Fruit fly (Drosophila melanogaster) whole organism, embryonic: Measurements from ENCODE around the gene CG13455.

Experiments
- CG31365 ChIP-seq: fragments of 200-800 bp; sonication (Bioruptor generic); optimal IDR thresholded peaks from 2 replicates; lab custom pipeline; 2018; ENCODE audit warnings: missing biosample characterization, mild to moderate bottlenecking, missing genetic modification characterization
- CG5180 ChIP-seq: fragments of 200-800 bp; sonication (Bioruptor generic); optimal IDR thresholded peaks from 3 replicates; lab custom pipeline; 2017; ENCODE audit warnings: missing biosample characterization, missing genetic modification characterization, mild to moderate bottlenecking, moderate library complexity, missing genetic modification reagents
- CG6765 ChIP-seq: fragments of 200-800 bp; sonication (Bioruptor generic); optimal IDR thresholded peaks from 3 replicates; lab custom pipeline; 2017; ENCODE audit warnings: missing biosample characterization, mild to moderate bottlenecking, missing genetic modification characterization
- CG9797 ChIP-seq: fragments of 200-800 bp; sonication (Bioruptor generic); optimal IDR thresholded peaks from 3 replicates; lab custom pipeline; 2018; ENCODE audit warnings: missing biosample characterization, mild to moderate bottlenecking, missing genetic modification characterization
- H15 ChIP-seq: fragments of 200-800 bp; sonication (Bioruptor generic); IDR thresholded peaks from 3 replicates; pipeline ENCODE4 v1.3.6; 2022; ENCODE audit warnings: missing biosample characterization, missing genetic modification characterization
- amos ChIP-seq: fragments of 200-800 bp; sonication (Bioruptor generic); IDR thresholded peaks from 2 replicates; pipeline ENCODE4 v1.3.6; 2022; ENCODE audit warnings: missing biosample characterization, missing genetic modification characterization; ENCODE audit not compliant: partially characterized antibody
- ase ChIP-seq: fragments of 200-800 bp; sonication (Bioruptor generic); IDR thresholded peaks from 3 replicates; pipeline ENCODE4 v1.3.6; 2022; ENCODE audit warnings: missing biosample characterization, missing genetic modification characterization

- no peak for TF ChIP-seq CG9797 (GFP tag; lab: Kevin White, UChicago)
- TF ChIP-seq ase (GFP tag; lab: Robert Waterston, UW): no peak
- no peak for TF ChIP-seq amos (GFP tag; lab: Robert Waterston, UW)
- TF ChIP-seq CG6765: no peak
- TF ChIP-seq CG5180 (GFP tag; lab: Kevin White, UChicago): no peak
- TF ChIP-seq H15: no peak
- TF ChIP-seq CG31365 (tag; lab: Kevin White, UChicago): no peak
Measured at dm6 chr3L:15526712-15527111, 30.3 kb downstream of the CG13455 start, which contains the start of gene CG33985.
